Worm (Caenorhabditis elegans) whole organism, L4/young adult: ENCODE measurements around the gene Y43F8C.17.

Experiments
- W03F9.2 ChIP-seq: fragments of 150-350 bp; optimal IDR thresholded peaks from 2 replicates; lab custom pipeline; 2014; ENCODE audit warnings: missing biosample characterization, missing genetic modification characterization
- dao-5 ChIP-seq: sonication (generic microtip); optimal IDR thresholded peaks from 2 replicates; lab custom pipeline; 2016; ENCODE audit warnings: missing genotype, missing genetic modification characterization, moderate library complexity, missing compliant biosample characterization
- him-1 ChIP-seq: sonication (generic microtip); optimal IDR thresholded peaks from 2 replicates; lab custom pipeline; 2016; ENCODE audit warnings: missing genotype, missing genetic modification reagents, missing genetic modification characterization, missing compliant biosample characterization

- TF ChIP-seq W03F9.2 (tag; lab: Kevin White, UChicago) (no peak), him-1 (tag; lab: Kevin White, UChicago) (no peak), dao-5 (tag; lab: Kevin White, UChicago) (no peak)
These were observed 27.8 kb downstream of the Y43F8C.17 start for ce11 chrV:19743794-19744193.
